Worm (Caenorhabditis elegans) whole organism, mixed stage, embryonic: ENCODE data around the gene srx-77.

Experiments used
- M03D4.4 ChIP-seq: sonication (generic microtip); optimal IDR thresholded peaks from 2 replicates; lab custom pipeline; 2017; ENCODE audit warnings: mild to moderate bottlenecking, missing genetic modification characterization, missing compliant biosample characterization
- bed-3 ChIP-seq: fragments of 200-800 bp; sonication (Bioruptor generic); optimal IDR thresholded peaks from 3 replicates; lab custom pipeline; 2018; ENCODE audit warnings: mild to moderate bottlenecking, missing genetic modification characterization, moderate library complexity, missing compliant biosample characterization
- ceh-39 ChIP-seq: fragments of 150-350 bp; optimal IDR thresholded peaks from 2 replicates; lab custom pipeline; 2014; ENCODE audit warnings: missing biosample characterization, missing genetic modification characterization
- ceh-43 ChIP-seq: fragments of 200-800 bp; sonication (Bioruptor generic); optimal IDR thresholded peaks from 2 replicates; lab custom pipeline; 2018; ENCODE audit warnings: mild to moderate bottlenecking, missing genetic modification characterization, moderate library complexity, missing compliant biosample characterization
- ces-1 ChIP-seq: fragments of 150-350 bp; optimal IDR thresholded peaks from 2 replicates; lab custom pipeline; 2014; ENCODE audit warnings: missing biosample characterization, missing genetic modification reagents, missing genetic modification characterization
- cnd-1 ChIP-seq: fragments of 200-800 bp; sonication (Bioruptor generic); optimal IDR thresholded peaks from 2 replicates; lab custom pipeline; 2018; ENCODE audit warnings: mild to moderate bottlenecking, missing genetic modification characterization, missing compliant biosample characterization
- drap-1 ChIP-seq: fragments of 200-800 bp; sonication (Bioruptor generic); optimal IDR thresholded peaks from 3 replicates; lab custom pipeline; 2018; ENCODE audit warnings: mild to moderate bottlenecking, missing genetic modification characterization, missing compliant biosample characterization
- elt-1 ChIP-seq: sonication (generic microtip); optimal IDR thresholded peaks from 2 replicates; lab custom pipeline; 2017; ENCODE audit warnings: missing genetic modification characterization, mild to moderate bottlenecking, missing compliant biosample characterization, antibody characterized with exemption, moderate library complexity, borderline replicate concordance; ENCODE audit not compliant: insufficient read depth
- flh-1 ChIP-seq: fragments of 200-800 bp; sonication (Bioruptor generic); optimal IDR thresholded peaks from 2 replicates; lab custom pipeline; 2018; ENCODE audit warnings: mild to moderate bottlenecking, missing genetic modification characterization, moderate library complexity, missing compliant biosample characterization
- ham-2 ChIP-seq: fragments of 200-800 bp; sonication (Bioruptor generic); optimal IDR thresholded peaks from 2 replicates; lab custom pipeline; 2018; ENCODE audit warnings: mild to moderate bottlenecking, missing genetic modification characterization, missing compliant biosample characterization
- hlh-1 ChIP-seq: fragments of 150-350 bp; optimal IDR thresholded peaks from 2 replicates; lab custom pipeline; 2014; ENCODE audit warnings: missing biosample characterization, missing genetic modification reagents, missing genetic modification characterization
- lin-13 ChIP-seq: fragments of 150-350 bp; optimal IDR thresholded peaks from 2 replicates; lab custom pipeline; 2014; ENCODE audit warnings: missing biosample characterization, missing genetic modification characterization
- lin-32 ChIP-seq: fragments of 200-800 bp; sonication (Bioruptor generic); optimal IDR thresholded peaks from 2 replicates; lab custom pipeline; 2018; ENCODE audit warnings: mild to moderate bottlenecking, missing genetic modification characterization, missing compliant biosample characterization
- lsy-2 ChIP-seq: fragments of 150-350 bp; optimal IDR thresholded peaks from 2 replicates; lab custom pipeline; 2014; ENCODE audit warnings: missing biosample characterization, missing genetic modification characterization
- mep-1 ChIP-seq: fragments of 150-350 bp; optimal IDR thresholded peaks from 2 replicates; lab custom pipeline; 2017; ENCODE audit warnings: missing biosample characterization, missing genetic modification reagents, missing genetic modification characterization, inconsistent platforms
- mls-2 ChIP-seq: sonication (generic microtip); optimal IDR thresholded peaks from 2 replicates; lab custom pipeline; 2016; ENCODE audit warnings: mild to moderate bottlenecking, missing genetic modification characterization, moderate library complexity, missing compliant biosample characterization
- nhr-12 ChIP-seq: fragments of 150-350 bp; optimal IDR thresholded peaks from 2 replicates; lab custom pipeline; 2014; ENCODE audit warnings: missing biosample characterization, missing genetic modification characterization
- nhr-2 ChIP-seq: fragments of 150-350 bp; optimal IDR thresholded peaks from 2 replicates; lab custom pipeline; 2014; ENCODE audit warnings: missing biosample characterization, missing genetic modification characterization
- nhr-237 ChIP-seq: fragments of 150-350 bp; optimal IDR thresholded peaks from 2 replicates; lab custom pipeline; 2014; ENCODE audit warnings: missing biosample characterization, missing genetic modification characterization
- pha-4 ChIP-seq: fragments of 150-350 bp; optimal IDR thresholded peaks from 2 replicates; lab custom pipeline; 2018; ENCODE audit warnings: missing biosample characterization, missing genetic modification reagents, missing genetic modification characterization
- sem-2 ChIP-seq: fragments of 200-800 bp; sonication (Bioruptor generic); optimal IDR thresholded peaks from 2 replicates; lab custom pipeline; 2018; ENCODE audit warnings: mild to moderate bottlenecking, missing genetic modification characterization, missing compliant biosample characterization
- snpc-4 ChIP-seq: fragments of 150-350 bp; optimal IDR thresholded peaks from 2 replicates; lab custom pipeline; 2014; ENCODE audit warnings: missing biosample characterization, missing genetic modification characterization
- sptf-1 ChIP-seq: sonication (generic microtip); optimal IDR thresholded peaks from 2 replicates; lab custom pipeline; 2017; ENCODE audit warnings: mild to moderate bottlenecking, missing genetic modification characterization, moderate library complexity, missing compliant biosample characterization
- tbx-8 ChIP-seq: fragments of 200-800 bp; sonication (Bioruptor generic); optimal IDR thresholded peaks from 2 replicates; lab custom pipeline; 2018; ENCODE audit warnings: mild to moderate bottlenecking, missing genetic modification characterization, moderate library complexity, missing compliant biosample characterization
- unc-120 ChIP-seq: sonication (generic microtip); optimal IDR thresholded peaks from 2 replicates; lab custom pipeline; 2017; ENCODE audit warnings: missing genetic modification characterization, missing compliant biosample characterization; ENCODE audit not compliant: poor library complexity, severe bottlenecking
- unc-39 ChIP-seq: fragments of 150-350 bp; optimal IDR thresholded peaks from 2 replicates; lab custom pipeline; 2014; ENCODE audit warnings: missing biosample characterization, missing genetic modification characterization
- unc-62 ChIP-seq: fragments of 150-350 bp; optimal IDR thresholded peaks from 2 replicates; lab custom pipeline; 2014; ENCODE audit warnings: missing biosample characterization, missing genetic modification reagents, missing genetic modification characterization
- zip-8 ChIP-seq: fragments of 150-350 bp; optimal IDR thresholded peaks from 2 replicates; lab custom pipeline; 2014; ENCODE audit warnings: missing biosample characterization, missing genetic modification characterization
- ztf-11 ChIP-seq: fragments of 150-350 bp; optimal IDR thresholded peaks from 2 replicates; lab custom pipeline; 2014; ENCODE audit warnings: missing biosample characterization, missing genetic modification characterization

srx-77 gene

ce11 chrV:4694466-4695092 lies 26.0 kb upstream of the srx-77 start:
- TF ChIP-seq nhr-12 (tag; lab: Kevin White, UChicago), result no peak
- TF ChIP-seq ces-1 (GFP tag; lab: Kevin White, UChicago), result no peak
- no peak for TF ChIP-seq flh-1 (GFP tag; lab: Kevin White, UChicago)
- peak; percentile 92 for TF ChIP-seq elt-1 (tag; lab: Kevin White, UChicago)
- TF ChIP-seq nhr-2 (tag; lab: Kevin White, UChicago), result no peak

DNA sequence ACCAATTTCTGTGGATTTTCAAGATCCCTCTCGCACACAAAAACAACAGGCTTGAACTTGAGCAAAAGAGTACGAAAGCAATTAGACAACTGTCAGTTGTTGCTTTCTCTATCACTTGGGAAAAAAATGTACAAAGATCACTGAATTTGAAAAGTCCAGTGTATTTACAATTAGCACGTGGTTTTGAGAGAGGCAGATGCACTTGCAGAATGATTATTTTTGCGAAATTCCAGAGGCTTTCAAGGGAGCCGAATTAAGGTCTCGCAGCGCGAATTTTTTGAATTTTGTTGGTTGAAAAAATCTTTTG lies 24.7 kb upstream of the srx-77 start:
- TF ChIP-seq cnd-1 (tag; lab: Kevin White, UChicago) (no peak), ztf-11 (no peak), tbx-8 (GFP tag; lab: Kevin White, UChicago) (no peak), hlh-1 (peak; percentile 43)

DNA sequence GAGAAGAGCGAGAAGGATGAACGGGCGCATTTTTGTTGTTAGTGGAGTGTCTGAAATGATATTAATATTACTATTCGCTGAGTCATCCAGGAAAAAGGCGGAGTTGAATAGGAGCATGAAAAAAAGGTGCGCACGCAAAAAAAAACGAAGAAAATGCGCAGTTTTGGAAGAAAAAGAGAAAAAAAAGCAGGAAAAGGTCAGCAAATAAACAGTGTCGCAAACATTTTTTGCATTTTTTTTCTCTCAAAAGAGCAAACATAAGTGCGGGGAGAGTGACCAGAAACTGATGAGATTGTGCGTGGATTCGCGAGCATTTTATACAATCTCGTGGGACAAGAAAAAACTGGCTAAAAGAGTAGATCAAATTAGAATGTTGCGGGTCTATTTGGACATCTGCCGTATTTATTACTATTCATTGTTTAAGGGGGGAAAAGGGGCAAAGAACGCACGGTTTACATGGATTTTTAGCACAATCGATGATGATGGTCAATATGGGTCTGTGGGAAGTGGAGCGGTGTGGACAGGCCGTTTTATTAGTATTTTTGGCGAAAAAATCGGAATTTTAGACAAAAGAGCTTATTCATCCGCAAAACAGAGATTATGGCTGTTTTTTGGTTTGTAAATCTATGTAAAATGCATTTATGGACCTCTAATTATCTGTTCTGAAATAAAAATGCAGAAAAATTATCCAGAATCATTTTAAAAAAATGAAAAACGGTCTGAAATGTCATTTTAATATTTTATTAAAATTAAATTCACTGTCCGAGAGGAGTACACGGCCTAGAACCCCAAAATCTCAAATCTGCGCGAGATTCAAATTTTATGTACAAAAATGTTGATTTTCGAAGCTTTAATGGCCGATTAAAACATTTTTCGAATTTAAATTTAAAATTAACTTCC lies 24.1 kb upstream of the srx-77 start, which contains the start of gene cpg-8:
Gene cpg-8 (minus strand): TSS at position 51 of the 900 bp plus-strand sequence.
- TF ChIP-seq bed-3 (GFP tag; lab: Kevin White, UChicago) (no peak), cnd-1 (tag; lab: Kevin White, UChicago) (no peak), flh-1 (GFP tag; lab: Kevin White, UChicago) (no peak), ces-1 (GFP tag; lab: Kevin White, UChicago) (no peak), mls-2 (tag; lab: Kevin White, UChicago) (no peak), zip-8 (tag; lab: Kevin White, UChicago) (no peak), pha-4 (no peak), unc-62 (GFP tag; lab: Kevin White, UChicago) (no peak), sem-2 (GFP tag; lab: Kevin White, UChicago) (no peak), lin-13 (no peak), nhr-2 (tag; lab: Kevin White, UChicago) (no peak), lin-32 (GFP tag; lab: Kevin White, UChicago) (no peak), unc-39 (tag; lab: Kevin White, UChicago) (no peak), hlh-1 (no peak), M03D4.4 (tag; lab: Kevin White, UChicago) (no peak), ceh-39 (tag; lab: Kevin White, UChicago) (no peak), drap-1 (no peak)

DNA sequence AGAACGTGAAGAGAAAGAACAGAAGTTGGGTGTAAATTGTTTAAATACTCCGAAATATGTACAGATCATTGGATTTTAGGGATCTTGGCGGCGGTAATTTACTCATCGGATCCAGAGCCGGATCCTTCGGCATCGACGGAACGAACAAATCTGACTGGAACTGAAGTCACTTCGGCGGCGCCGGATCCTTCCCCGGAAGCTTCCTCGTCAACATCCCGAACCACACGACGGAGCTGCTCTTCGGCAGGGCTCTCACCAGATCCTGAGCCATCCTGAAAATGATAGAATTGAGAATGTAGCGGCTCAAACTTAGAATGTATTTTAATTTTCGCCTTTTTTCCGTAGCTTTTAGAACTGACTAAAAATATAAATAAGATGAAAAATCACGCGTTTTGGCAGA lies 23.1 kb upstream of the srx-77 start:
- no peak for TF ChIP-seq ceh-43 (GFP tag; lab: Kevin White, UChicago)
- TF ChIP-seq mep-1 (tag; lab: Kevin White, UChicago), result no peak
- TF ChIP-seq bed-3 (GFP tag; lab: Kevin White, UChicago), result no peak
- no peak for TF ChIP-seq nhr-2 (tag; lab: Kevin White, UChicago)
- no peak for TF ChIP-seq sptf-1 (tag; lab: Kevin White, UChicago)
- TF ChIP-seq mls-2 (tag; lab: Kevin White, UChicago), result no peak
- no peak for TF ChIP-seq lin-32 (GFP tag; lab: Kevin White, UChicago)
- TF ChIP-seq elt-1 (tag; lab: Kevin White, UChicago), result no peak
- no peak for TF ChIP-seq nhr-237 (tag; lab: Kevin White, UChicago)
- no peak for TF ChIP-seq ceh-39 (tag; lab: Kevin White, UChicago)
- no peak for TF ChIP-seq pha-4
- TF ChIP-seq hlh-1, result no peak
- no peak for TF ChIP-seq ham-2 (GFP tag; lab: Kevin White, UChicago)
- TF ChIP-seq lsy-2 (tag; lab: Kevin White, UChicago), result no peak
- TF ChIP-seq ztf-11, result no peak
- TF ChIP-seq flh-1 (GFP tag; lab: Kevin White, UChicago), result no peak
- no peak for TF ChIP-seq unc-120 (tag; lab: Kevin White, UChicago)

DNA sequence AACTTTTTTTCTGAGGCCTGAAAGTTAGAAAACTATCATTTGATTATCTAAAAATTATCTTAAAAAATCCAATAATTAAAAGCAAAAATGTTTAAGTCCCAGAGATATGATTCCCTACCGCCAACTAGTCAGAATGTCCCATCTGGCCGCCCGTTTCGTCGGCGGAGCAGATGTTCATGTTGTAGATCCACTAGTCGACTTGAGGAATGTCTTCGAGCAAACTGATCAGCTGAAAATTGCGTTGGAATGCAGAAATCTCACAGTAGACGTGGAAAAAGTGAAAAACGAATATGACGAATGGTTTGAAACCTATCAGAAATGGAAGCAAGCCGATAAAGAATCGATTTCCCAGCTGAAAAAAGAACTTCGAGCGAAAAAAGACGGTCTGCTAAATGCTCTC lies 20.7 kb upstream of the srx-77 start, which contains the start of gene K03B4.1:
Gene K03B4.1 (plus strand): TSS at position 97 of the 400 bp plus-strand sequence.
- TF ChIP-seq lin-13, result no peak
- no peak for TF ChIP-seq bed-3 (GFP tag; lab: Kevin White, UChicago)
- no peak for TF ChIP-seq hlh-1
- no peak for TF ChIP-seq snpc-4
- no peak for TF ChIP-seq ces-1 (GFP tag; lab: Kevin White, UChicago)
- TF ChIP-seq ztf-11, result no peak
